Fruit fly (Drosophila melanogaster): ENCODE data around the gene CG7402.

The CG7402 gene

DNA sequence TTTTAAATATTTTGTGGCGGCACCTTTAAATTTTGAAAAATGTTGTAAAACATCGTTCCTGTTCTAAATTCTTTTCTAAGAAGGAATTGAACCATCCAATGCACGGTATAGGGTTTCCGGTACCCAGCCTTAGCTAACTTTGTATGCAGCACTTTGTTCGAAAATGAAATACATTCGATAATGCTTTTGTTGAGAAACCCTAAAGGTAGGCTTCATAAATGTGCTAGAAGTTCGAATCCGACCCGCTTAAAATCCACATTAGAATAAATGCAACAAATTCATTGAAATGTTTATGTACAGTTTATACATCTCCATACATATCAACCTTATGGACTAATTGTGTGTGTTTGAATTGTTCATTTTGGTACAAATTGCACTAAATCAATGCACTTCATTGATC lies 11.1 kb downstream of the CG7402 start:
- TF ChIP-seq CG10669 (GFP tag; optimal IDR thresholded peaks at IDR 0.05) (no peak), OdsH (GFP tag; optimal IDR thresholded peaks at IDR 0.05) (no peak), CG6276 (GFP tag; optimal IDR thresholded peaks at IDR 0.05) (no peak), dsx (GFP tag; optimal IDR thresholded peaks at IDR 0.05; ENCODE audit: poor library complexity, severe bottlenecking) (peak; percentile 57), Sox102F (GFP tag; optimal IDR thresholded peaks at IDR 0.05) (no peak)

DNA sequence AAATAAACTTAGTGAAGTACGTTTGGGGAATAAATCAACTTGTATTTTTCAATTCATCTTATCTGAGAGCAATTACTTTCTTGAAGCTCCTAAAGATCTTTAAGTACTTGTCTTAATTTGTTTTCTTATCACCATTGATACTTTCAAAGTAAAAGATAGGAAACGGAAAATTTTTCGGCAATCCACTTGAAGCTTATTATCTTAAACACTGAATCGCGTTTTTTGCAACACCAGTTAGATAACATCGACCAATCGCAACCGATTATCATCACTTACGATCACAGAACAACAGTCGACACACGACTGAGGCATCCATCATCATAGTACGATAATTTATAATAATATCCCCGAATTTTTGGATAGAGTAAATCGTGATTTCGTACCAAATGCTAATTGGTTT lies 14.7 kb downstream of the CG7402 start:
- TF ChIP-seq CG11902 (GFP tag; optimal IDR thresholded peaks at IDR 0.05) (no peak), vri (GFP tag; optimal IDR thresholded peaks at IDR 0.05) (peak; percentile 41)

DNA sequence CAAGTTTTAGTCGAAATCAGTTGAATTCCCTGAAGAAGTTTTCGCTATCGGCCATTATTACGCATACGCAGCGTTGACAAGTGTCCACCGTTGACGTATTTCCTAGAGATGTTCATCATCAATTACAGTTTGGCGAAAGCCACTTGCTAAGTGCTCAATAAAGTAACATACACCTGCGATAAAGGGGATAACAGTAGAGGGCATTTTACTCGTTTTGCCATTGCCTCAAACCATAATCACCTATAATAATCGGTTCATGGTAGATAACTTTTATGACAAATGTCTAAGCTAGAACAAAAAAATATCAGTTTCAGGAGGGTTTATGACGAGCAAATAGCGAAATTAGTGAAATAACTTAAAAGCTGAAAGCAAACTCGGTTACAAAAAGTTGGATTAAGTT lies 15.1 kb downstream of the CG7402 start:
- TF ChIP-seq CG3919 (GFP tag; optimal IDR thresholded peaks at IDR 0.05) (no peak), CG8632 (GFP tag; optimal IDR thresholded peaks at IDR 0.05) (no peak)

DNA sequence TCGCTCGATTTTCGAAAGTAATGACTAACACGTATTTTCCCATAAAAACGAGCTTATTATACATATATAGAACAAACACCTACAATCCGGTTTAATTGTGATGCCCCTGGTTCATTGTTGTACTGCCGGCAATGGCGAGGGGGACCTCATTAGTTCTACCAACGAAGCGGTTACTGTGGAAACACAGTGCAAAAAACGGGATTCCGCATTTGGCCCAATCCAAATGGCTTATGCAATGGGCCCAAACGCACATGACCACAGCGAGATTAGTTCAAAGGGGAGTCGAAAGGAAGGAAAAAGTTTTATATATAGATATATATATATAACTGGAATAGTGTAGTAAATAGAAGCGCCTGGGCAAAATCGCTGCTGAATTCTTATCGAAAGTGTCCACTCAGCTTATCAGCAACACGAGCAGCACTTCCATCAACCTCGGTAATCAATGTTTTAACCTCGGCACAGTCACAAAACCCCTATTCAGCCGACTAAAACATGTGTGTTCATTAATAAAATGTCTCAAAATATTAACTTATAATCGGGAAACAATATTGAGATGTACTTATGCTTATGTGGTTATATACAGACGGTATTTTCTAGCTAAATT lies 16.4 kb downstream of the CG7402 start:
- TF ChIP-seq CG10631 (GFP tag; optimal IDR thresholded peaks at IDR 0.05) (no peak), dac (GFP tag; optimal IDR thresholded peaks at IDR 0.05) (no peak), vri (GFP tag; optimal IDR thresholded peaks at IDR 0.05) (peak; percentile 5), Eip78C (GFP tag) (peak; percentile 60), Sox102F (GFP tag; optimal IDR thresholded peaks at IDR 0.05) (no peak), svp (GFP tag) (peak; percentile 75)

DNA sequence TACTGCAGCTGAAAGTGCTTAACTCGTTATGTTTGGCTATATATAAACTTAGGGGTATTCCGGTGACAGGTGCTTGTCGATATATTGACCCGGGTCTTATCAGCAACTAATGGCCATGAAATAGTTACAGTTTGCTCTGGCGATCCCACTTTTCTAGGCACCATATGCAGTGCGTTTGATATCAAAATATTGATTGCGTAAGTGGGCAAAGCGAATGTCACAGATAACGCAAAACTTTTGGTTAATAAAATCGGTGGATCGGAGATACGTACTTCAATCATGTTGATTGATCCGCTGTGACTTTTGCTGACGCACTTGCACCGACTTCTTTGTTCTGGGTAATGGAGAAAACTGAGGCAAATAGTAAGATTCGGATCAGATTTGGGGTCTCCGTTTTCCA lies 17.1 kb downstream of the CG7402 start:
- TF ChIP-seq achi (GFP tag; optimal IDR thresholded peaks at IDR 0.05) = no peak
- no peak for TF ChIP-seq CG9139 (GFP tag; optimal IDR thresholded peaks at IDR 0.05)
- TF ChIP-seq OdsH (GFP tag; optimal IDR thresholded peaks at IDR 0.05) = no peak
- no peak for TF ChIP-seq Ets96B (tag; optimal IDR thresholded peaks at IDR 0.05)
- TF ChIP-seq Eip78C (GFP tag) = peak; percentile 26

DNA sequence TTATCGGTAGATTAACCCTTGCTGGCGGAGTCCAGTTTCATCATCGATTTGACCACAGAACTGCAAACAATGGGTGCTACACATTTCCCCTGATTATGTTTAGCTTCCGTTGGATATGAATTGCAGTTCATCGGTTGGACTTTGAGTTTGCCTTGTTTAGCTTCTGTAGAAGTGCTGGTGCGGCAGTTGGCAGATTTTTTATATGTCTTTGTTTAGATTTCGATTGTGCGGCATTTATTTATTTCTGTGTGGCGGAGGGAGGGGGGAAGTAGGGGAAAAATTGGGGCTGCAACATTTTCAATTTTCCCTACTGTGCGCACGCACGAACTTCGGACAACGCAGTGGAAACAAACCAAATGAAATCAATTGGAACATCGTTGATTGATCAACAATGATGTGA lies 18.3 kb downstream of the CG7402 start:
- TF ChIP-seq CG6163 (GFP tag; IDR thresholded peaks at IDR 0.05) (0 out of 3 replicates have a peak, but pooled peaks have one; percentile 37), pdm3 (GFP tag; optimal IDR thresholded peaks at IDR 0.05) (no peak), CG6808 (GFP tag; optimal IDR thresholded peaks at IDR 0.05) (peak; percentile 33), ss (GFP tag; optimal IDR thresholded peaks at IDR 0.05) (peak; percentile 27 to 34), Smox (GFP tag; optimal IDR thresholded peaks at IDR 0.05) (no peak), CG7368 (GFP tag; optimal IDR thresholded peaks at IDR 0.05) (no peak), esn (GFP tag; optimal IDR thresholded peaks at IDR 0.05) (no peak), CG10669 (GFP tag; optimal IDR thresholded peaks at IDR 0.05) (peak; percentile 18), CG11294 (GFP tag; IDR thresholded peaks at IDR 0.05) (no peak), CG9139 (GFP tag; optimal IDR thresholded peaks at IDR 0.05) (peak; percentile 42), dac (GFP tag; optimal IDR thresholded peaks at IDR 0.05) (no peak), CG8119 (GFP tag; IDR thresholded peaks at IDR 0.05) (0 out of 3 replicates have a peak, but pooled peaks have one; percentile 39), CG3032 (tag; optimal IDR thresholded peaks at IDR 0.05) (no peak), net (GFP tag; optimal IDR thresholded peaks at IDR 0.05) (peak; percentile 5), CG8319 (GFP tag; optimal IDR thresholded peaks at IDR 0.05) (no peak), Sox102F (GFP tag; optimal IDR thresholded peaks at IDR 0.05) (no peak), Ets21C (GFP tag; optimal IDR thresholded peaks at IDR 0.05) (no peak), CG6276 (GFP tag; optimal IDR thresholded peaks at IDR 0.05) (peak; percentile 64), svp (GFP tag) (peak; percentile 33), CG15336 (GFP tag; IDR thresholded peaks at IDR 0.05) (peak; percentile 56), Ets96B (tag; optimal IDR thresholded peaks at IDR 0.05) (no peak), salr (GFP tag; optimal IDR thresholded peaks at IDR 0.05) (peak in 1 of 2 experiments; percentile 2)
